Worm (Caenorhabditis elegans): ENCODE measurements around the gene col-161.

- TF ChIP-seq C34B4.2 (tag; optimal IDR thresholded peaks at IDR 0.05) (no peak), efl-1 (optimal IDR thresholded peaks at IDR 0.05) (no peak), efl-1 (GFP tag; optimal IDR thresholded peaks at IDR 0.05 in 1 of 2) (no peak)
These were observed 32.5 kb downstream of the col-161 start for ce11 chrV:13285284-13285683.

All from whole organism, L1 larva.